Fruit fly (Drosophila melanogaster): Measurements from ENCODE around the gene dome.

dome gene

dm6 chrX:19651757-19652419 lies 31.4 kb downstream of the dome start, which contains the start of the genes Ranbp21 and Elys:
Gene Ranbp21 (minus strand): TSS chrX:19652269.
Gene Elys (plus strand): TSS chrX:19652305.
- TF ChIP-seq CG9139 (GFP tag; optimal IDR thresholded peaks at IDR 0.05) (no peak), vri (GFP tag; optimal IDR thresholded peaks at IDR 0.05) (no peak), Sox15 (GFP tag; optimal IDR thresholded peaks at IDR 0.05) (peak; percentile 55), Sox14 (GFP tag; optimal IDR thresholded peaks at IDR 0.05) (peak; percentile 74), svp (GFP tag) (no peak), salr (GFP tag; optimal IDR thresholded peaks at IDR 0.05) (no peak), CG8319 (GFP tag; optimal IDR thresholded peaks at IDR 0.05) (no peak), ss (GFP tag; optimal IDR thresholded peaks at IDR 0.05) (no peak), esn (GFP tag; optimal IDR thresholded peaks at IDR 0.05) (peak; percentile 58), Ets96B (tag; optimal IDR thresholded peaks at IDR 0.05) (no peak), dac (GFP tag; optimal IDR thresholded peaks at IDR 0.05) (no peak), Hr39 (GFP tag; optimal IDR thresholded peaks at IDR 0.05) (peak; percentile 76), CG10631 (GFP tag; optimal IDR thresholded peaks at IDR 0.05) (no peak), Ets21C (GFP tag; optimal IDR thresholded peaks at IDR 0.05) (peak; percentile 56), pdm3 (GFP tag; optimal IDR thresholded peaks at IDR 0.05) (no peak), CG6808 (GFP tag; optimal IDR thresholded peaks at IDR 0.05) (no peak), lz (GFP tag; optimal IDR thresholded peaks at IDR 0.05) (peak; percentile 68), Gug (GFP tag; IDR thresholded peaks at IDR 0.05) (0 out of 2 replicates have a peak, but pooled peaks have one; percentile 32), Eip93F (GFP tag; optimal IDR thresholded peaks at IDR 0.05) (no peak), fd59A (GFP tag; optimal IDR thresholded peaks at IDR 0.05) (no peak), CG34406 (GFP tag; optimal IDR thresholded peaks at IDR 0.05) (peak; percentile 3), Met (GFP tag; optimal IDR thresholded peaks at IDR 0.05) (no peak), CG7368 (GFP tag; optimal IDR thresholded peaks at IDR 0.05) (no peak), CG32006 (GFP tag; optimal IDR thresholded peaks at IDR 0.05) (no peak), CG16779 (tag; optimal IDR thresholded peaks at IDR 0.05) (no peak), eg (GFP tag; IDR thresholded peaks at IDR 0.05) (peak; percentile 33; the same call in 1 of the 3 replicates), CG6163 (GFP tag; IDR thresholded peaks at IDR 0.05) (peak; percentile 66; the same call in 2 of the 3 replicates), Sox102F (GFP tag; optimal IDR thresholded peaks at IDR 0.05) (no peak), Lpt (GFP tag; optimal IDR thresholded peaks at IDR 0.05) (peak; percentile 13), Eip78C (GFP tag) (peak; percentile 77), CG3919 (GFP tag; optimal IDR thresholded peaks at IDR 0.05) (no peak), CG31627 (GFP tag; optimal IDR thresholded peaks at IDR 0.05) (peak; percentile 74), CG3032 (tag; optimal IDR thresholded peaks at IDR 0.05) (peak; percentile 43), topi (GFP tag; optimal IDR thresholded peaks at IDR 0.05) (no peak), Eip75B (GFP tag; optimal IDR thresholded peaks at IDR 0.05) (no peak), dsx (GFP tag; optimal IDR thresholded peaks at IDR 0.05; ENCODE audit: poor library complexity, severe bottlenecking) (no peak), net (GFP tag; optimal IDR thresholded peaks at IDR 0.05) (no peak), CG15336 (GFP tag; IDR thresholded peaks at IDR 0.05) (no peak), CG8119 (GFP tag; IDR thresholded peaks at IDR 0.05) (no peak), fd85E (GFP tag; optimal IDR thresholded peaks at IDR 0.05) (no peak), Blimp-1 (GFP tag; optimal IDR thresholded peaks at IDR 0.05) (no peak), CG6276 (GFP tag; optimal IDR thresholded peaks at IDR 0.05) (no peak), spab (GFP tag; optimal IDR thresholded peaks at IDR 0.05) (no peak), achi (GFP tag; optimal IDR thresholded peaks at IDR 0.05) (no peak), Smox (GFP tag; optimal IDR thresholded peaks at IDR 0.05) (no peak), Hr38 (GFP tag; optimal IDR thresholded peaks at IDR 0.05) (no peak), CG11902 (GFP tag; optimal IDR thresholded peaks at IDR 0.05) (no peak), CG4318 (GFP tag; optimal IDR thresholded peaks at IDR 0.05) (no peak), CG1621 (tag; optimal IDR thresholded peaks at IDR 0.05) (peak; percentile 5), acj6 (GFP tag; optimal IDR thresholded peaks at IDR 0.05) (no peak), CG11294 (GFP tag; IDR thresholded peaks at IDR 0.05) (no peak), cyc (GFP tag; optimal IDR thresholded peaks at IDR 0.05) (peak; percentile 71)
